Worm (Caenorhabditis elegans) whole organism, young adult: Measurements from ENCODE around the gene F07F6.7.

ENCODE experiments used
- B0261.1 ChIP-seq: sonication (generic microtip); optimal IDR thresholded peaks from 2 replicates; lab custom pipeline; 2016; ENCODE audit warnings: mild to moderate bottlenecking, missing genetic modification characterization, moderate library complexity, missing compliant biosample characterization
- C06A6.2 ChIP-seq: fragments of 200-800 bp; sonication (Bioruptor generic); conservative IDR thresholded peaks from 2 replicates; pipeline ENCODE4 v1.3.6; 2022; ENCODE audit warnings: missing genetic modification characterization, missing compliant biosample characterization
- D2030.7 ChIP-seq: fragments of 200-800 bp; sonication (Bioruptor generic); IDR thresholded peaks from 2 replicates; pipeline ENCODE4 v1.3.6; 2022; ENCODE audit warnings: missing genetic modification reagents, missing genetic modification characterization, missing compliant biosample characterization
- F10E7.11 ChIP-seq: sonication (generic microtip); optimal IDR thresholded peaks from 2 replicates; lab custom pipeline; 2017; ENCODE audit warnings: mild to moderate bottlenecking, missing genetic modification characterization, moderate library complexity, missing compliant biosample characterization
- F22D6.2 ChIP-seq: sonication (generic microtip); optimal IDR thresholded peaks from 2 replicates; lab custom pipeline; 2016; ENCODE audit warnings: mild to moderate bottlenecking, missing genetic modification characterization, missing compliant biosample characterization
- F33H1.4 ChIP-seq: fragments of 200-800 bp; sonication (Bioruptor generic); IDR thresholded peaks from 2 replicates; pipeline ENCODE4 v1.3.6; 2022; ENCODE audit warnings: missing genetic modification reagents, missing genetic modification characterization, missing compliant biosample characterization
- F39B2.1 ChIP-seq: fragments of 200-800 bp; sonication (Bioruptor generic); IDR thresholded peaks from 2 replicates; pipeline ENCODE4 v1.3.6; 2022; ENCODE audit warnings: missing genetic modification reagents, missing genetic modification characterization, missing compliant biosample characterization
- K11D2.4 ChIP-seq: fragments of 200-800 bp; sonication (Bioruptor generic); IDR thresholded peaks from 2 replicates; pipeline ENCODE4 v1.3.6; 2022; ENCODE audit warnings: missing genetic modification reagents, missing genetic modification characterization, missing compliant biosample characterization
- T26A5.8 ChIP-seq: sonication (generic microtip); optimal IDR thresholded peaks from 2 replicates; lab custom pipeline; 2016; ENCODE audit warnings: missing genetic modification characterization, missing compliant biosample characterization
- Y53F4B.3 ChIP-seq: fragments of 200-800 bp; sonication (Bioruptor generic); IDR thresholded peaks from 2 replicates; pipeline ENCODE4 v1.3.6; 2022; ENCODE audit warnings: missing genetic modification reagents, missing genetic modification characterization, missing compliant biosample characterization
- Y53G8AR.9 ChIP-seq: fragments of 200-800 bp; sonication (Bioruptor generic); conservative IDR thresholded peaks from 2 replicates; pipeline ENCODE4 v1.3.6; 2022; ENCODE audit warnings: missing genetic modification reagents, missing genetic modification characterization, missing compliant biosample characterization
- Y79H2A.3 ChIP-seq: fragments of 200-800 bp; sonication (Bioruptor generic); conservative IDR thresholded peaks from 2 replicates; pipeline ENCODE4 v1.3.6; 2022; ENCODE audit warnings: missing genetic modification reagents, missing genetic modification characterization, missing compliant biosample characterization
- ama-1 ChIP-seq, 3 experiments: fragments of 150-350 bp in 1 of 3; sonication (generic microtip) in 2 of 3; optimal IDR thresholded peaks; 2 replicates each; lab custom pipeline; 2014 to 2018; ENCODE audit warnings: missing biosample characterization in 2 of 3, missing genetic modification characterization in 2 of 3, missing genetic modification reagents in 2 of 3
- attf-3 ChIP-seq: fragments of 200-800 bp; sonication (Bioruptor generic); conservative IDR thresholded peaks from 2 replicates; pipeline ENCODE4 v1.3.6; 2022; ENCODE audit warnings: missing genetic modification reagents, missing genetic modification characterization, missing compliant biosample characterization
- bed-1 ChIP-seq: fragments of 200-800 bp; sonication (Bioruptor generic); IDR thresholded peaks from 2 replicates; pipeline ENCODE4 v1.3.6; 2022; ENCODE audit warnings: missing genetic modification reagents, missing genetic modification characterization, missing compliant biosample characterization
- bed-2 ChIP-seq: fragments of 200-800 bp; sonication (Bioruptor generic); IDR thresholded peaks from 2 replicates; pipeline ENCODE4 v1.3.6; 2022; ENCODE audit warnings: missing genetic modification reagents, missing genetic modification characterization, missing compliant biosample characterization
- ccch-3 ChIP-seq: fragments of 200-800 bp; sonication (Bioruptor generic); optimal IDR thresholded peaks from 2 replicates; lab custom pipeline; 2018; ENCODE audit warnings: mild to moderate bottlenecking, missing genetic modification characterization, missing compliant biosample characterization
- ceh-58 ChIP-seq: fragments of 200-800 bp; sonication (Bioruptor generic); IDR thresholded peaks from 2 replicates; pipeline ENCODE4 v1.3.6; 2022; ENCODE audit warnings: missing genetic modification characterization, missing compliant biosample characterization
- egl-44 ChIP-seq: fragments of 200-800 bp; sonication (Bioruptor generic); IDR thresholded peaks from 2 replicates; pipeline ENCODE4 v1.3.6; 2022; ENCODE audit warnings: missing genetic modification reagents, missing genetic modification characterization, missing compliant biosample characterization
- ets-4 ChIP-seq: fragments of 200-800 bp; sonication (Bioruptor generic); optimal IDR thresholded peaks from 2 replicates; lab custom pipeline; 2018; ENCODE audit warnings: mild to moderate bottlenecking, missing genetic modification characterization, missing compliant biosample characterization
- him-1 ChIP-seq: sonication (generic microtip); optimal IDR thresholded peaks from 2 replicates; lab custom pipeline; 2016; ENCODE audit warnings: missing genotype, missing genetic modification reagents, missing genetic modification characterization, missing compliant biosample characterization
- hlh-12 ChIP-seq: sonication (generic microtip); optimal IDR thresholded peaks from 2 replicates; lab custom pipeline; 2016; ENCODE audit warnings: missing genetic modification characterization, missing compliant biosample characterization
- hmg-1.2 ChIP-seq: fragments of 200-800 bp; sonication (Bioruptor generic); IDR thresholded peaks from 2 replicates; pipeline ENCODE4 v1.3.6; 2022; ENCODE audit warnings: missing genetic modification reagents, missing genetic modification characterization, missing compliant biosample characterization
- let-526 ChIP-seq: fragments of 200-800 bp; sonication (Bioruptor generic); IDR thresholded peaks from 2 replicates; pipeline ENCODE4 v1.3.6; 2022; ENCODE audit warnings: missing genetic modification reagents, missing genetic modification characterization, missing compliant biosample characterization
- lin-26 ChIP-seq: fragments of 200-800 bp; sonication (Bioruptor generic); IDR thresholded peaks from 2 replicates; pipeline ENCODE4 v1.3.6; 2022; ENCODE audit warnings: missing genetic modification reagents, missing genetic modification characterization, missing compliant biosample characterization
- lin-40 ChIP-seq: sonication (generic microtip); optimal IDR thresholded peaks from 2 replicates; lab custom pipeline; 2016; ENCODE audit warnings: missing genetic modification characterization, mild to moderate bottlenecking, missing compliant biosample characterization, missing genotype, missing genetic modification reagents
- lin-54 ChIP-seq: fragments of 200-800 bp; sonication (Bioruptor generic); optimal IDR thresholded peaks from 2 replicates; lab custom pipeline; 2018; ENCODE audit warnings: mild to moderate bottlenecking, missing genetic modification characterization, missing compliant biosample characterization
- lsl-1 ChIP-seq: fragments of 200-800 bp; sonication (Bioruptor generic); optimal IDR thresholded peaks from 2 replicates; lab custom pipeline; 2018; ENCODE audit warnings: mild to moderate bottlenecking, missing genetic modification characterization, moderate library complexity, missing compliant biosample characterization
- madf-6 ChIP-seq: fragments of 200-800 bp; sonication (Bioruptor generic); IDR thresholded peaks from 2 replicates; pipeline ENCODE4 v1.3.6; 2022; ENCODE audit warnings: missing genetic modification reagents, missing genetic modification characterization, missing compliant biosample characterization
- madf-8 ChIP-seq: fragments of 200-800 bp; sonication (Bioruptor generic); conservative IDR thresholded peaks from 2 replicates; pipeline ENCODE4 v1.3.6; 2022; ENCODE audit warnings: missing genetic modification reagents, missing genetic modification characterization, missing compliant biosample characterization
- mcd-1 ChIP-seq: fragments of 200-800 bp; sonication (Bioruptor generic); IDR thresholded peaks from 2 replicates; pipeline ENCODE4 v1.3.6; 2022; ENCODE audit warnings: missing genetic modification reagents, missing genetic modification characterization, missing compliant biosample characterization
- mxl-1 ChIP-seq: sonication (generic microtip); optimal IDR thresholded peaks from 2 replicates; lab custom pipeline; 2016; ENCODE audit warnings: missing genetic modification characterization, missing compliant biosample characterization
- nhr-120 ChIP-seq: fragments of 200-800 bp; sonication (Bioruptor generic); IDR thresholded peaks from 2 replicates; pipeline ENCODE4 v1.3.6; 2022; ENCODE audit warnings: missing genetic modification characterization, missing compliant biosample characterization
- nhr-90 ChIP-seq: sonication (generic microtip); optimal IDR thresholded peaks from 2 replicates; lab custom pipeline; 2016; ENCODE audit warnings: missing genotype, mild to moderate bottlenecking, missing genetic modification characterization, missing compliant biosample characterization
- snpc-1.1 ChIP-seq: sonication (generic microtip); optimal IDR thresholded peaks from 2 replicates; lab custom pipeline; 2017; ENCODE audit warnings: missing genetic modification characterization, mild to moderate bottlenecking, missing compliant biosample characterization, antibody characterized with exemption, moderate library complexity, missing genotype, missing genetic modification reagents; ENCODE audit not compliant: insufficient read depth
- snpc-4 ChIP-seq, 5 experiments: fragments of 150-350 bp in 1 of 5; sonication (generic microtip) in 4 of 5; optimal IDR thresholded peaks; 2 replicates each; lab custom pipeline; 2014 to 2018; ENCODE audit warnings: missing genetic modification characterization in 5 of 5, missing biosample characterization in 3 of 5, antibody characterized with exemption in 2 of 5, mild to moderate bottlenecking in 2 of 5, missing compliant biosample characterization in 2 of 5, missing genotype in 2 of 5, moderate library complexity in 2 of 5, missing genetic modification reagents in 1 of 5
- unc-62 ChIP-seq: fragments of 150-350 bp; optimal IDR thresholded peaks from 2 replicates; lab custom pipeline; 2014; ENCODE audit warnings: missing biosample characterization, missing genetic modification reagents, missing genetic modification characterization
- xnd-1 ChIP-seq: sonication (generic microtip); optimal IDR thresholded peaks from 2 replicates; lab custom pipeline; 2016; ENCODE audit warnings: missing genotype, missing genetic modification reagents, missing genetic modification characterization, missing compliant biosample characterization
- ztf-28 ChIP-seq: fragments of 200-800 bp; sonication (Bioruptor generic); IDR thresholded peaks from 2 replicates; pipeline ENCODE4 v1.3.6; 2022; ENCODE audit warnings: missing genetic modification reagents, missing genetic modification characterization, missing compliant biosample characterization

The F07F6.7 gene

ce11 chrII:5423832-5424231 is at the start of gene F07F6.7:
Gene F07F6.7, minus strand, starts transcription at chrII:5423858.
- TF ChIP-seq lin-54 (GFP tag; lab: Kevin White, UChicago) (peak; percentile 24), him-1 (tag; lab: Kevin White, UChicago) (peak; percentile 15), ceh-58 (GFP tag; lab: Robert Waterston, UW) (no peak), lin-40 (tag; lab: Kevin White, UChicago) (no peak), hlh-12 (tag; lab: Kevin White, UChicago) (no peak), F33H1.4 (GFP tag; lab: Robert Waterston, UW) (peak; percentile 76), B0261.1 (no peak), bed-1 (no peak), ztf-28 (GFP tag; lab: Robert Waterston, UW) (no peak), ccch-3 (GFP tag; lab: Kevin White, UChicago) (no peak), unc-62 (no peak), F39B2.1 (GFP tag; lab: Robert Waterston, UW) (no peak), nhr-90 (tag; lab: Kevin White, UChicago) (no peak), ama-1 (optimal IDR thresholded peaks at IDR 0.05; lab: Kevin White, UChicago) (no peak), ama-1 (GFP tag; optimal IDR thresholded peaks at IDR 0.05; lab: Kevin White, UChicago) (no peak), mcd-1 (GFP tag; lab: Robert Waterston, UW) (peak; percentile 20; the same call in 1 of the 2 replicates), F22D6.2 (tag; lab: Kevin White, UChicago) (no peak), Y53G8AR.9 (GFP tag; lab: Robert Waterston, UW) (no peak), ets-4 (GFP tag; lab: Kevin White, UChicago) (no peak), Y79H2A.3 (GFP tag; lab: Robert Waterston, UW) (no peak), D2030.7 (GFP tag; lab: Robert Waterston, UW) (no peak), Y53F4B.3 (no peak), lin-26 (GFP tag; lab: Robert Waterston, UW) (no peak), xnd-1 (peak; percentile 67), C06A6.2 (GFP tag; lab: Robert Waterston, UW) (no peak), bed-2 (GFP tag; lab: Robert Waterston, UW) (no peak), snpc-4 (GFP tag; optimal IDR thresholded peaks at IDR 0.05; lab: Kevin White, UChicago) (no peak), snpc-4 (tag; optimal IDR thresholded peaks at IDR 0.05; lab: Kevin White, UChicago) (peak in 1 of 4 experiments; percentile 14), lsl-1 (GFP tag; lab: Kevin White, UChicago) (peak; percentile 93), K11D2.4 (GFP tag; lab: Robert Waterston, UW) (no peak), mxl-1 (tag; lab: Kevin White, UChicago) (no peak), T26A5.8 (tag; lab: Kevin White, UChicago) (no peak), egl-44 (no peak), nhr-120 (GFP tag; lab: Robert Waterston, UW) (no peak), madf-8 (GFP tag; lab: Robert Waterston, UW) (peak; percentile 49), attf-3 (GFP tag; lab: Robert Waterston, UW) (no peak), F10E7.11 (tag; lab: Kevin White, UChicago) (no peak), let-526 (GFP tag; lab: Robert Waterston, UW) (no peak), madf-6 (GFP tag; lab: Robert Waterston, UW) (peak; percentile 85), hmg-1.2 (GFP tag; lab: Robert Waterston, UW) (no peak), snpc-1.1 (tag; lab: Kevin White, UChicago) (no peak)
- TF ChIP-seq, all 124 proteins: peak for 9
